Worm (Caenorhabditis elegans) whole organism, L3 larva: Measurements from ENCODE around the gene C48B4.13.

ENCODE experiments used
- R02D3.7 ChIP-seq: fragments of 150-350 bp; optimal IDR thresholded peaks from 2 replicates; lab custom pipeline; 2014; ENCODE audit warnings: missing biosample characterization, missing genetic modification characterization
- nhr-76 ChIP-seq: fragments of 150-350 bp; sonication (generic microtip); optimal IDR thresholded peaks from 5 replicates; lab custom pipeline; 2014; ENCODE audit warnings: missing biosample characterization, missing genetic modification characterization
- pqm-1 ChIP-seq: fragments of 150-350 bp; optimal IDR thresholded peaks from 2 replicates; lab custom pipeline; 2017; ENCODE audit warnings: missing biosample characterization, missing genetic modification characterization, inconsistent platforms

DNA sequence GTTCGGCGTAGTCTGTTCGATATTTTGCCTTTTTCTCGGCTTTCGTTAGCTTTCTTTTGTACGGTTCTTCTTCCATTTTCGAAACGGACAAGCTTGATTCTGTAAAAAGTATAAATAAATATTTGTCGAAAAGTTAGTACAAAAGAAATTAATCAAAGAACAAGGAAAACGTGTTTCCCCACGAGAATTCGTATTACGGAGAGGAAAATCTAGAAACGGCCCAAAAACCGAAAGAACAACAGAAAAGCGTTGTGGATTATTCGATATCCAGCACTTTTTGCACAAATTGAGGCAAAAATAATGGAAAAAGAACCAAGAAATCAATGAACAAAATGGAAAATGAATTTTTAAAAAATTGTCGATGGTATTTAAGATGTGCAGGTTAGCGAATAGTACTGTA is 26.3 kb upstream of the C48B4.13 start, which contains the start of gene mut-7:
- TF ChIP-seq nhr-76 (no peak), R02D3.7 (tag; lab: Kevin White, UChicago) (no peak), pqm-1 (tag; lab: Kevin White, UChicago) (no peak)
